Worm (Caenorhabditis elegans): ENCODE results near the gene F25B5.3.

ce11 chrIII:5958172-5958886 lies 9.6 kb downstream of the F25B5.3 start, which contains the start of the genes nono-1 and nop-1:
- TF ChIP-seq dpl-1 (GFP tag; optimal IDR thresholded peaks at IDR 0.05) (no peak), F10B5.3 (tag; optimal IDR thresholded peaks at IDR 0.05) (no peak), mxl-2 (GFP tag; conservative IDR thresholded peaks at IDR 0.05) (no peak), lin-13 (GFP tag; optimal IDR thresholded peaks at IDR 0.05) (no peak), nhr-111 (GFP tag; optimal IDR thresholded peaks at IDR 0.05) (no peak), ceh-82 (tag; optimal IDR thresholded peaks at IDR 0.05) (no peak)

Data from whole organism, L4 larva.